Worm (Caenorhabditis elegans): ENCODE results near the gene B0244.10.

The B0244.10 gene

ce11 chrIII:5715467-5715866, 19.5 kb upstream of the B0244.10 start:
- TF ChIP-seq isw-1 (GFP tag; IDR thresholded peaks at IDR 0.05) (peak; percentile 39; the same call in 1 of the 2 replicates), nhr-84 (tag; optimal IDR thresholded peaks at IDR 0.05) (no peak), dpl-1 (GFP tag; optimal IDR thresholded peaks at IDR 0.05) (peak in 2 of 3 experiments; percentile 49 to 62), jun-1 (tag; optimal IDR thresholded peaks at IDR 0.05) (peak; percentile 18), nhr-76 (tag; optimal IDR thresholded peaks at IDR 0.05) (no peak), skn-1 (tag; optimal IDR thresholded peaks at IDR 0.05) (peak; percentile 54), tlp-1 (tag; optimal IDR thresholded peaks at IDR 0.05) (no peak), C34B4.2 (tag; optimal IDR thresholded peaks at IDR 0.05) (no peak), mdl-1 (tag; optimal IDR thresholded peaks at IDR 0.05) (peak in 1 of 2 experiments; percentile 62), fkh-10 (GFP tag; optimal IDR thresholded peaks at IDR 0.05) (peak; percentile 10), fos-1 (tag; optimal IDR thresholded peaks at IDR 0.05) (peak; percentile 28), ceh-8 (GFP tag; optimal IDR thresholded peaks at IDR 0.05) (no peak), egl-13 (tag; optimal IDR thresholded peaks at IDR 0.05) (no peak), nhr-77 (tag; optimal IDR thresholded peaks at IDR 0.05) (peak; percentile 43), lin-15B (tag; optimal IDR thresholded peaks at IDR 0.05) (peak; percentile 24), nhr-237 (tag; optimal IDR thresholded peaks at IDR 0.05) (no peak), dsc-1 (tag; optimal IDR thresholded peaks at IDR 0.05) (peak; percentile 30), nhr-47 (tag; optimal IDR thresholded peaks at IDR 0.05) (peak; percentile 40), F16B12.6 (tag; optimal IDR thresholded peaks at IDR 0.05) (no peak), egl-27 (tag; optimal IDR thresholded peaks at IDR 0.05) (no peak), C16A3.4 (tag; optimal IDR thresholded peaks at IDR 0.05) (peak; percentile 57), elt-3 (tag; optimal IDR thresholded peaks at IDR 0.05) (peak in 1 of 6 experiments; percentile 44), lin-35 (GFP tag; optimal IDR thresholded peaks at IDR 0.05) (peak; percentile 55 to 64), xbp-1 (tag; optimal IDR thresholded peaks at IDR 0.05) (peak; percentile 36), snpc-4 (tag; optimal IDR thresholded peaks at IDR 0.05) (peak; percentile 31), zag-1 (tag; optimal IDR thresholded peaks at IDR 0.05) (no peak), grh-1 (GFP tag; IDR thresholded peaks at IDR 0.05) (no peak), nhr-19 (GFP tag; conservative IDR thresholded peaks at IDR 0.05) (no peak), lin-14 (GFP tag; optimal IDR thresholded peaks at IDR 0.05) (peak; percentile 90), lin-13 (GFP tag; optimal IDR thresholded peaks at IDR 0.05) (no peak), efl-1 (optimal IDR thresholded peaks at IDR 0.05) (peak; percentile 68 to 83), efl-1 (GFP tag; optimal IDR thresholded peaks at IDR 0.05 in 1 of 2) (peak; percentile 30 to 96), elt-2 (tag; optimal IDR thresholded peaks at IDR 0.05) (no peak), lsy-2 (tag; optimal IDR thresholded peaks at IDR 0.05) (peak; percentile 50 to 84), nhr-71 (tag; optimal IDR thresholded peaks at IDR 0.05) (peak; percentile 58), ama-1 (optimal IDR thresholded peaks at IDR 0.05) (no peak), ceh-82 (tag; optimal IDR thresholded peaks at IDR 0.05) (peak; percentile 7 to 87 (median 68)), ces-1 (GFP tag; optimal IDR thresholded peaks at IDR 0.05) (no peak), fkh-8 (tag; optimal IDR thresholded peaks at IDR 0.05) (peak; percentile 49), hlh-17 (GFP tag; optimal IDR thresholded peaks at IDR 0.05; ENCODE audit: borderline replicate concordance) (no peak), mef-2 (tag; optimal IDR thresholded peaks at IDR 0.05) (no peak), ceh-63 (GFP tag; optimal IDR thresholded peaks at IDR 0.05) (no peak), nhr-28 (tag; optimal IDR thresholded peaks at IDR 0.05) (no peak), C04F5.9 (tag; optimal IDR thresholded peaks at IDR 0.05) (no peak), sox-4 (tag; optimal IDR thresholded peaks at IDR 0.05) (no peak), nhr-20 (tag; optimal IDR thresholded peaks at IDR 0.05) (peak; percentile 5), unc-30 (tag; optimal IDR thresholded peaks at IDR 0.05) (no peak), swsn-7 (tag; optimal IDR thresholded peaks at IDR 0.05) (peak; percentile 56), blmp-1 (tag; optimal IDR thresholded peaks at IDR 0.05) (peak; percentile 52), rnt-1 (tag; optimal IDR thresholded peaks at IDR 0.05) (peak; percentile 75), nhr-90 (tag; optimal IDR thresholded peaks at IDR 0.05; ENCODE audit: poor library complexity) (no peak), snu-23 (GFP tag; optimal IDR thresholded peaks at IDR 0.05) (peak; percentile 67), mep-1 (tag; optimal IDR thresholded peaks at IDR 0.05) (peak; percentile 74), hpl-2 (GFP tag; optimal IDR thresholded peaks at IDR 0.05) (no peak)

All from whole organism, L1 larva.